Fruit fly (Drosophila melanogaster): ENCODE results near the gene CG42750.

The CG42750 gene

dm6 chr2L:18152172-18152639 lies 123.4 kb downstream of the CG42750 start, which contains the start of gene Socs36E (continued):
- TF ChIP-seq CG7987 (GFP tag; optimal IDR thresholded peaks at IDR 0.05) (peak; percentile 62), NC2α (GFP tag; optimal IDR thresholded peaks at IDR 0.05) (peak; percentile 42), CG10543 (GFP tag; optimal IDR thresholded peaks at IDR 0.05) (no peak), run (tag; optimal IDR thresholded peaks at IDR 0.05) (no peak), ewg (GFP tag; optimal IDR thresholded peaks at IDR 0.05) (no peak), CG16815 (GFP tag; optimal IDR thresholded peaks at IDR 0.05) (no peak), trh (GFP tag; optimal IDR thresholded peaks at IDR 0.05) (no peak), HmgD (GFP tag; optimal IDR thresholded peaks at IDR 0.05) (peak; percentile 85), wdn (GFP tag; IDR thresholded peaks at IDR 0.05) (no peak), Lhr (GFP tag; optimal IDR thresholded peaks at IDR 0.05) (peak; percentile 99), Lim3 (GFP tag; IDR thresholded peaks at IDR 0.05) (no peak), slou (GFP tag; optimal IDR thresholded peaks at IDR 0.05) (no peak), CG15073 (GFP tag; optimal IDR thresholded peaks at IDR 0.05) (no peak), CG16863 (GFP tag; optimal IDR thresholded peaks at IDR 0.05) (no peak), fd3F (GFP tag; optimal IDR thresholded peaks at IDR 0.05) (no peak), gem (tag; optimal IDR thresholded peaks at IDR 0.05) (no peak), org-1 (GFP tag; optimal IDR thresholded peaks at IDR 0.05) (peak; percentile 5), Hand (GFP tag; optimal IDR thresholded peaks at IDR 0.05) (no peak), CkIIα-i1 (GFP tag; IDR thresholded peaks at IDR 0.05) (no peak), gcm2 (GFP tag; optimal IDR thresholded peaks at IDR 0.05) (peak; percentile 19), vnd (GFP tag; IDR thresholded peaks at IDR 0.05; ENCODE audit: partially characterized antibody) (no peak), pb (GFP tag; optimal IDR thresholded peaks at IDR 0.05) (no peak), CG11723 (GFP tag; optimal IDR thresholded peaks at IDR 0.05) (no peak), ara (GFP tag; IDR thresholded peaks at IDR 0.05) (no peak), Hsf (GFP tag; optimal IDR thresholded peaks at IDR 0.05) (peak; percentile 2), CG2712 (tag; optimal IDR thresholded peaks at IDR 0.05) (peak; percentile 66), CG8359 (GFP tag; optimal IDR thresholded peaks at IDR 0.05; ENCODE audit: borderline replicate concordance) (no peak), HmgZ (tag; optimal IDR thresholded peaks at IDR 0.05) (peak; percentile 92), abd-A (tag; optimal IDR thresholded peaks at IDR 0.05) (peak; percentile 95), nerfin-2 (GFP tag; IDR thresholded peaks at IDR 0.05; ENCODE audit: partially characterized antibody) (0 out of 2 replicates have a peak, but pooled peaks have one; percentile 12), Poxn (GFP tag; IDR thresholded peaks at IDR 0.05) (no peak), CG17612 (GFP tag; IDR thresholded peaks at IDR 0.05) (no peak), az2 (GFP tag; optimal IDR thresholded peaks at IDR 0.05) (no peak), sug (tag; optimal IDR thresholded peaks at IDR 0.05) (peak; percentile 52), CG15696 (tag; optimal IDR thresholded peaks at IDR 0.05) (no peak), CG7357 (GFP tag; IDR thresholded peaks at IDR 0.05) (no peak), fru (optimal IDR thresholded peaks at IDR 0.05) (no peak), salm (tag; optimal IDR thresholded peaks at IDR 0.05) (peak; percentile 22), Med (GFP tag) (peak; percentile 96), gsb (GFP tag; IDR thresholded peaks at IDR 0.05) (no peak), CG14441 (GFP tag; IDR thresholded peaks at IDR 0.05) (no peak), H2.0 (GFP tag; IDR thresholded peaks at IDR 0.05) (no peak)

dm6 chr2L:18151826-18152138 lies 123.8 kb downstream of the CG42750 start:
- TF ChIP-seq CG17568 (GFP tag; optimal IDR thresholded peaks at IDR 0.05): no peak
- TF ChIP-seq Stat92E (GFP tag; optimal IDR thresholded peaks at IDR 0.05): no peak
- TF ChIP-seq CG11456 (GFP tag; IDR thresholded peaks at IDR 0.05): peak; percentile 4; the same call in 1 of the 3 replicates
- TF ChIP-seq lbe (GFP tag; optimal IDR thresholded peaks at IDR 0.05): no peak
- peak; percentile 28 for TF ChIP-seq Vsx1 (GFP tag; optimal IDR thresholded peaks at IDR 0.05)
- no peak for TF ChIP-seq CG18764 (GFP tag; optimal IDR thresholded peaks at IDR 0.05)
- peak; percentile 33; the same call in 2 of the 3 replicates for TF ChIP-seq Dbx (GFP tag; IDR thresholded peaks at IDR 0.05)
- no peak for TF ChIP-seq CG17361 (GFP tag; IDR thresholded peaks at IDR 0.05)
- TF ChIP-seq NFAT (GFP tag; IDR thresholded peaks at IDR 0.05): 0 out of 2 replicates have a peak, but pooled peaks have one; percentile 11
- TF ChIP-seq Sox100B (GFP tag; optimal IDR thresholded peaks at IDR 0.05): peak; percentile 48
- peak; percentile 26 for TF ChIP-seq Meics (GFP tag; optimal IDR thresholded peaks at IDR 0.05)
- no peak for TF ChIP-seq CG14050 (GFP tag; IDR thresholded peaks at IDR 0.05)
- TF ChIP-seq gem (tag; optimal IDR thresholded peaks at IDR 0.05): peak; percentile 20

All from whole organism, embryonic.